Worm (Caenorhabditis elegans): Measurements from ENCODE around the gene scc-3.

scc-3 gene

ce11 chrV:12751495-12752050 lies 12.2 kb upstream of the scc-3 start, which contains the start of gene C15C8.6:
Gene C15C8.6 (minus strand): TSS chrV:12751545.
- TF ChIP-seq F37B4.10 (GFP tag; IDR thresholded peaks at IDR 0.05) (no peak), sptf-2 (GFP tag; optimal IDR thresholded peaks at IDR 0.05) (no peak), ccch-3 (GFP tag; optimal IDR thresholded peaks at IDR 0.05) (no peak)

ce11 chrV:12752407-12752806 lies 11.3 kb upstream of the scc-3 start, which contains the start of gene C15C8.8:
Gene C15C8.8 (minus strand): TSS chrV:12752507.
- TF ChIP-seq sptf-2 (GFP tag; optimal IDR thresholded peaks at IDR 0.05) = no peak
- TF ChIP-seq nhr-27 (tag; optimal IDR thresholded peaks at IDR 0.05) = no peak
- TF ChIP-seq him-1 (tag; optimal IDR thresholded peaks at IDR 0.05) = no peak
- TF ChIP-seq F22D6.2 (tag; optimal IDR thresholded peaks at IDR 0.05) = no peak
- no peak for TF ChIP-seq lin-40 (tag; optimal IDR thresholded peaks at IDR 0.05)

- TF ChIP-seq madf-3 (GFP tag; IDR thresholded peaks at IDR 0.05) = no peak
- TF ChIP-seq hlh-26 (GFP tag; conservative IDR thresholded peaks at IDR 0.05) = no peak
- TF ChIP-seq xnd-1 (tag; optimal IDR thresholded peaks at IDR 0.05) = no peak
- no peak for TF ChIP-seq B0336.3 (GFP tag; IDR thresholded peaks at IDR 0.05)
Observed at ce11 chrV:12754839-12755238, 8.9 kb upstream of the scc-3 start, which contains the start of gene gpa-13. Gene gpa-13 (minus strand): TSS chrV:12754939.

- TF ChIP-seq ztf-18 (tag; optimal IDR thresholded peaks at IDR 0.05) = no peak
- TF ChIP-seq mcd-1 (GFP tag; IDR thresholded peaks at IDR 0.05) = no peak
- no peak for TF ChIP-seq lin-35 (GFP tag; optimal IDR thresholded peaks at IDR 0.05)
- TF ChIP-seq hrde-1 (tag; optimal IDR thresholded peaks at IDR 0.05; ENCODE audit: borderline replicate concordance) = no peak
- TF ChIP-seq ceh-27 (GFP tag; optimal IDR thresholded peaks at IDR 0.05) = no peak
- no peak for TF ChIP-seq Y95B8A.8 (GFP tag; IDR thresholded peaks at IDR 0.05)
- no peak for TF ChIP-seq ceh-79 (tag; optimal IDR thresholded peaks at IDR 0.05)
- no peak for TF ChIP-seq unc-130 (GFP tag; optimal IDR thresholded peaks at IDR 0.05)
- no peak for TF ChIP-seq aptf-2 (GFP tag; conservative IDR thresholded peaks at IDR 0.05)
- no peak for TF ChIP-seq B0336.3 (GFP tag; IDR thresholded peaks at IDR 0.05)
- no peak for TF ChIP-seq ets-4 (GFP tag; optimal IDR thresholded peaks at IDR 0.05)
- TF ChIP-seq nhr-179 (tag; optimal IDR thresholded peaks at IDR 0.05) = no peak
- TF ChIP-seq pha-4 (tag; optimal IDR thresholded peaks at IDR 0.05) = no peak
- TF ChIP-seq repo-1 (tag; optimal IDR thresholded peaks at IDR 0.05) = no peak
- no peak for TF ChIP-seq mxl-1 (tag; optimal IDR thresholded peaks at IDR 0.05)
- TF ChIP-seq Y53G8AR.9 (GFP tag; conservative IDR thresholded peaks at IDR 0.05) = no peak
Observed at ce11 chrV:12759660-12760059, 4.1 kb upstream of the scc-3 start, which contains the start of gene papl-1. Gene papl-1 (minus strand): TSS chrV:12759760.

ce11 chrV:12760913-12761312 lies 2.8 kb upstream of the scc-3 start, which contains the start of gene F18E2.15:
Gene F18E2.15 (minus strand): TSS chrV:12761013.
- TF ChIP-seq aptf-2 (GFP tag; conservative IDR thresholded peaks at IDR 0.05) = no peak
- TF ChIP-seq cebp-1 (GFP tag; IDR thresholded peaks at IDR 0.05) = no peak
- no peak for TF ChIP-seq cebp-1 (tag; optimal IDR thresholded peaks at IDR 0.05)
- TF ChIP-seq sptf-2 (GFP tag; optimal IDR thresholded peaks at IDR 0.05) = no peak
- no peak for TF ChIP-seq nhr-179 (tag; optimal IDR thresholded peaks at IDR 0.05)
- TF ChIP-seq mel-28 (tag; optimal IDR thresholded peaks at IDR 0.05; ENCODE audit: borderline replicate concordance) = no peak
- no peak for TF ChIP-seq egl-18 (GFP tag; IDR thresholded peaks at IDR 0.05)

- TF ChIP-seq F33H1.4 (GFP tag; IDR thresholded peaks at IDR 0.05) (no peak), rcor-1 (GFP tag; IDR thresholded peaks at IDR 0.05) (no peak), Y95B8A.8 (GFP tag; IDR thresholded peaks at IDR 0.05) (no peak), nhr-120 (GFP tag; IDR thresholded peaks at IDR 0.05) (no peak), ztf-3 (GFP tag; optimal IDR thresholded peaks at IDR 0.05) (no peak), ztf-26 (tag; optimal IDR thresholded peaks at IDR 0.05) (no peak), F49E8.2 (tag; optimal IDR thresholded peaks at IDR 0.05; ENCODE audit: insufficient read depth) (no peak), attf-3 (GFP tag; conservative IDR thresholded peaks at IDR 0.05) (no peak), K12H6.12 (tag; optimal IDR thresholded peaks at IDR 0.05) (no peak), tlf-1 (GFP tag; optimal IDR thresholded peaks at IDR 0.05) (no peak), let-526 (GFP tag; IDR thresholded peaks at IDR 0.05) (no peak), lin-35 (GFP tag; optimal IDR thresholded peaks at IDR 0.05) (no peak), lin-54 (GFP tag; optimal IDR thresholded peaks at IDR 0.05) (no peak)
Observed at ce11 chrV:12768946-12769345, 5.2 kb downstream of the scc-3 start, which contains the start of gene srt-43. Gene srt-43 (plus strand): TSS chrV:12769246.
